Fruit fly (Drosophila melanogaster): ENCODE data around the gene CG33191.

dm6 chr3R:8818239-8818638 is 38.5 kb upstream of the CG33191 start:
- no peak for TF ChIP-seq usp (GFP tag; optimal IDR thresholded peaks at IDR 0.05)
- TF ChIP-seq CrebA (GFP tag; optimal IDR thresholded peaks at IDR 0.05; ENCODE audit: borderline replicate concordance), result no peak
- no peak for TF ChIP-seq ey (GFP tag; optimal IDR thresholded peaks at IDR 0.05)

Data from whole organism, wandering third instar larva.